Fruit fly (Drosophila melanogaster) whole organism, embryonic: ENCODE data around the gene CG11164.

ENCODE experiments used
- Abd-B ChIP-seq: fragments of 200-800 bp; sonication (Bioruptor generic); optimal IDR thresholded peaks from 2 replicates; lab custom pipeline; 2018; ENCODE audit warnings: missing biosample characterization, mild to moderate bottlenecking, missing genetic modification characterization, moderate library complexity
- CG10274 ChIP-seq: fragments of 200-800 bp; sonication (Bioruptor generic); optimal IDR thresholded peaks from 3 replicates; lab custom pipeline; 2017; ENCODE audit warnings: missing biosample characterization, mild to moderate bottlenecking, missing genetic modification characterization
- CG11695 ChIP-seq: fragments of 200-800 bp; sonication (Bioruptor generic); IDR thresholded peaks from 3 replicates; pipeline ENCODE4 v1.3.6; 2022; ENCODE audit warnings: missing biosample characterization, missing genetic modification characterization
- CG1233 ChIP-seq: fragments of 200-800 bp; sonication (Bioruptor generic); optimal IDR thresholded peaks from 4 replicates; lab custom pipeline; 2018; ENCODE audit warnings: missing biosample characterization, mild to moderate bottlenecking, missing genetic modification characterization
- CG12769 ChIP-seq: fragments of 200-800 bp; sonication (Bioruptor generic); optimal IDR thresholded peaks from 2 replicates; lab custom pipeline; 2019; ENCODE audit warnings: missing biosample characterization, mild to moderate bottlenecking, missing genetic modification characterization, moderate library complexity
- CG13296 ChIP-seq: fragments of 200-800 bp; sonication (Bioruptor generic); optimal IDR thresholded peaks from 3 replicates; lab custom pipeline; 2018; ENCODE audit warnings: missing biosample characterization, mild to moderate bottlenecking, missing genetic modification characterization
- CG14667 ChIP-seq: fragments of 200-800 bp; sonication (Bioruptor generic); IDR thresholded peaks from 2 replicates; pipeline ENCODE4 v1.3.6; 2022; ENCODE audit warnings: missing biosample characterization, missing genetic modification characterization
- CG14710 ChIP-seq: fragments of 200-800 bp; sonication (Bioruptor generic); optimal IDR thresholded peaks from 3 replicates; lab custom pipeline; 2019; ENCODE audit warnings: missing biosample characterization, mild to moderate bottlenecking, missing genetic modification characterization, moderate library complexity
- CG15479 ChIP-seq: fragments of 200-800 bp; sonication (Bioruptor generic); optimal IDR thresholded peaks from 3 replicates; lab custom pipeline; 2019; ENCODE audit warnings: missing biosample characterization, mild to moderate bottlenecking, missing genetic modification characterization, moderate library complexity
- CG17328 ChIP-seq: fragments of 200-800 bp; sonication (Bioruptor generic); IDR thresholded peaks from 2 replicates; pipeline ENCODE4 v1.3.6; 2022; ENCODE audit warnings: missing biosample characterization, missing genetic modification characterization
- CG17385 ChIP-seq: fragments of 200-800 bp; sonication (Bioruptor generic); optimal IDR thresholded peaks from 3 replicates; lab custom pipeline; 2018; ENCODE audit warnings: missing biosample characterization, mild to moderate bottlenecking, missing genetic modification characterization
- CG31224 ChIP-seq: fragments of 200-800 bp; sonication (Bioruptor generic); IDR thresholded peaks from 2 replicates; pipeline ENCODE4 v1.3.6; 2022; ENCODE audit warnings: missing biosample characterization, missing genetic modification characterization
- CG33557 ChIP-seq: fragments of 200-800 bp; sonication (Bioruptor generic); optimal IDR thresholded peaks from 2 replicates; lab custom pipeline; 2019; ENCODE audit warnings: missing biosample characterization, mild to moderate bottlenecking, missing genetic modification characterization, moderate library complexity
- CG7745 ChIP-seq: fragments of 200-800 bp; sonication (Bioruptor generic); optimal IDR thresholded peaks from 2 replicates; lab custom pipeline; 2018; ENCODE audit warnings: missing biosample characterization, mild to moderate bottlenecking, missing genetic modification characterization, moderate library complexity
- CG8089 ChIP-seq: fragments of 200-800 bp; sonication (Bioruptor generic); optimal IDR thresholded peaks from 3 replicates; lab custom pipeline; 2016; ENCODE audit warnings: missing biosample characterization, missing genetic modification characterization
- CG9727 ChIP-seq: fragments of 200-800 bp; sonication (Bioruptor generic); optimal IDR thresholded peaks from 3 replicates; lab custom pipeline; 2017; ENCODE audit warnings: missing biosample characterization, mild to moderate bottlenecking, missing genetic modification characterization
- CHES-1-like ChIP-seq: fragments of 200-800 bp; sonication (Bioruptor generic); optimal IDR thresholded peaks from 2 replicates; lab custom pipeline; 2016; ENCODE audit warnings: missing biosample characterization, missing genetic modification characterization
- Camta ChIP-seq: fragments of 200-800 bp; sonication (Bioruptor generic); optimal IDR thresholded peaks from 2 replicates; lab custom pipeline; 2016; ENCODE audit warnings: missing biosample characterization, missing genetic modification characterization
- D19B ChIP-seq: fragments of 200-800 bp; sonication (Bioruptor generic); optimal IDR thresholded peaks from 2 replicates; lab custom pipeline; 2017; ENCODE audit warnings: missing biosample characterization, mild to moderate bottlenecking, missing genetic modification characterization
- Dbx ChIP-seq: fragments of 200-800 bp; sonication (Bioruptor generic); IDR thresholded peaks from 3 replicates; pipeline ENCODE4 v1.3.6; 2022; ENCODE audit warnings: missing biosample characterization, missing genetic modification characterization
- Dek ChIP-seq: fragments of 200-800 bp; sonication (Bioruptor generic); optimal IDR thresholded peaks from 3 replicates; lab custom pipeline; 2019; ENCODE audit warnings: missing biosample characterization, mild to moderate bottlenecking, missing genetic modification characterization, moderate library complexity
- HLH4C ChIP-seq: fragments of 200-800 bp; sonication (Bioruptor generic); IDR thresholded peaks from 3 replicates; pipeline ENCODE4 v1.3.6; 2022; ENCODE audit warnings: missing biosample characterization, missing genetic modification characterization; ENCODE audit not compliant: partially characterized antibody
- Hmx ChIP-seq: fragments of 200-800 bp; sonication (Bioruptor generic); optimal IDR thresholded peaks from 2 replicates; lab custom pipeline; 2016; ENCODE audit warnings: missing biosample characterization, missing genetic modification characterization
- MTF-1 ChIP-seq: fragments of 200-800 bp; sonication (Bioruptor generic); optimal IDR thresholded peaks from 2 replicates; lab custom pipeline; 2018; ENCODE audit warnings: missing biosample characterization, mild to moderate bottlenecking, missing genetic modification characterization, borderline replicate concordance
- Max ChIP-seq: fragments of 200-800 bp; sonication (Bioruptor generic); optimal IDR thresholded peaks from 2 replicates; lab custom pipeline; 2016; ENCODE audit warnings: missing biosample characterization, mild to moderate bottlenecking, missing genetic modification characterization
- Myb ChIP-seq: fragments of 200-800 bp; sonication (Bioruptor generic); optimal IDR thresholded peaks from 2 replicates; lab custom pipeline; 2016; ENCODE audit warnings: missing biosample characterization, missing genetic modification characterization
- Opbp ChIP-seq: fragments of 200-800 bp; sonication (Bioruptor generic); IDR thresholded peaks from 3 replicates; pipeline ENCODE4 v1.3.6; 2022; ENCODE audit warnings: missing biosample characterization, missing genetic modification characterization; ENCODE audit not compliant: partially characterized antibody
- Pdp1 ChIP-seq, 2 experiments: fragments of 200-800 bp; sonication (Bioruptor generic); optimal IDR thresholded peaks; 3 replicates each; lab custom pipeline; 2016; ENCODE audit warnings: missing biosample characterization in 2 of 2, missing genetic modification characterization in 2 of 2, mild to moderate bottlenecking in 1 of 2, moderate library complexity in 1 of 2
- Ssrp ChIP-seq: fragments of 200-800 bp; sonication (Bioruptor generic); optimal IDR thresholded peaks from 2 replicates; lab custom pipeline; 2018; ENCODE audit warnings: missing biosample characterization, mild to moderate bottlenecking, missing genetic modification characterization, moderate library complexity
- amos ChIP-seq: fragments of 200-800 bp; sonication (Bioruptor generic); IDR thresholded peaks from 2 replicates; pipeline ENCODE4 v1.3.6; 2022; ENCODE audit warnings: missing biosample characterization, missing genetic modification characterization; ENCODE audit not compliant: partially characterized antibody
- caup ChIP-seq: fragments of 200-800 bp; sonication (Bioruptor generic); optimal IDR thresholded peaks from 3 replicates; lab custom pipeline; 2017; ENCODE audit warnings: missing biosample characterization, mild to moderate bottlenecking, missing genetic modification characterization, moderate library complexity; ENCODE audit not compliant: severe bottlenecking
- chif ChIP-seq, 2 experiments: fragments of 200-800 bp; sonication (Bioruptor generic); optimal IDR thresholded peaks; 3 replicates each; lab custom pipeline; 2016; ENCODE audit warnings: missing biosample characterization in 2 of 2, missing genetic modification characterization in 2 of 2
- exex ChIP-seq: fragments of 200-800 bp; sonication (Bioruptor generic); optimal IDR thresholded peaks from 4 replicates; lab custom pipeline; 2018; ENCODE audit warnings: missing biosample characterization, mild to moderate bottlenecking, missing genetic modification characterization, moderate library complexity
- grau ChIP-seq: fragments of 200-800 bp; optimal IDR thresholded peaks from 3 replicates; lab custom pipeline; 2019; ENCODE audit warnings: missing biosample characterization, mild to moderate bottlenecking, missing genetic modification characterization, moderate library complexity
- inv ChIP-seq: fragments of 200-800 bp; sonication (Bioruptor generic); IDR thresholded peaks from 2 replicates; pipeline ENCODE4 v1.3.6; 2022; ENCODE audit warnings: missing biosample characterization, missing genetic modification characterization; ENCODE audit not compliant: partially characterized antibody
- kni ChIP-seq: fragments of 200-800 bp; sonication (Bioruptor generic); optimal IDR thresholded peaks from 3 replicates; lab custom pipeline; 2017; ENCODE audit warnings: mild to moderate bottlenecking, missing biosample characterization, missing genetic modification reagents, missing genetic modification characterization
- lab ChIP-seq: fragments of 200-800 bp; sonication (Bioruptor generic); optimal IDR thresholded peaks from 3 replicates; lab custom pipeline; 2017; ENCODE audit warnings: missing biosample characterization, missing genetic modification characterization, mild to moderate bottlenecking, moderate library complexity, missing genetic modification reagents
- lbe ChIP-seq: fragments of 200-800 bp; sonication (Bioruptor generic); optimal IDR thresholded peaks from 2 replicates; lab custom pipeline; 2016; ENCODE audit warnings: missing biosample characterization, mild to moderate bottlenecking, missing genetic modification characterization
- mld ChIP-seq: fragments of 200-800 bp; sonication (Bioruptor generic); IDR thresholded peaks from 3 replicates; pipeline ENCODE4 v1.3.6; 2022; ENCODE audit warnings: missing biosample characterization, missing genetic modification characterization; ENCODE audit not compliant: partially characterized antibody
- nmo ChIP-seq: fragments of 200-800 bp; sonication (Bioruptor generic); optimal IDR thresholded peaks from 2 replicates; lab custom pipeline; 2018; ENCODE audit warnings: missing biosample characterization, mild to moderate bottlenecking, missing genetic modification characterization, moderate library complexity
- phol ChIP-seq: fragments of 200-800 bp; sonication (Bioruptor generic); optimal IDR thresholded peaks from 3 replicates; lab custom pipeline; 2018; ENCODE audit warnings: missing biosample characterization, mild to moderate bottlenecking, missing genetic modification characterization, moderate library complexity
- psq ChIP-seq: fragments of 200-800 bp; sonication (Bioruptor generic); optimal IDR thresholded peaks from 2 replicates; lab custom pipeline; 2017; ENCODE audit warnings: missing biosample characterization, missing genetic modification characterization
- pzg ChIP-seq: fragments of 200-800 bp; sonication (Bioruptor generic); optimal IDR thresholded peaks from 3 replicates; lab custom pipeline; 2018; ENCODE audit warnings: missing biosample characterization, mild to moderate bottlenecking, missing genetic modification characterization, moderate library complexity
- shn ChIP-seq: fragments of 200-800 bp; sonication (Bioruptor generic); optimal IDR thresholded peaks from 3 replicates; lab custom pipeline; 2016; ENCODE audit warnings: missing biosample characterization, missing genetic modification characterization
- tll ChIP-seq, 2 experiments: fragments of 200-800 bp in 1 of 2; fragments of >200 bp in 1 of 2; sonication (Bioruptor generic) in 1 of 2; optimal IDR thresholded peaks; 2 replicates each; lab custom pipeline; 2017 to 2019; ENCODE audit warnings: missing biosample characterization in 2 of 2, missing genetic modification characterization in 2 of 2, mild to moderate bottlenecking in 1 of 2, moderate library complexity in 1 of 2
- ttk ChIP-seq: fragments of 200-800 bp; sonication (Bioruptor generic); IDR thresholded peaks from 2 replicates; pipeline ENCODE4 v2.1.2; 2022; ENCODE audit warnings: missing biosample characterization, missing genetic modification characterization
- vvl ChIP-seq: fragments of 200-800 bp; sonication (Bioruptor generic); IDR thresholded peaks from 2 replicates; pipeline ENCODE4 v1.3.6; 2022; ENCODE audit warnings: missing biosample characterization, missing genetic modification characterization

Gene CG11164

DNA sequence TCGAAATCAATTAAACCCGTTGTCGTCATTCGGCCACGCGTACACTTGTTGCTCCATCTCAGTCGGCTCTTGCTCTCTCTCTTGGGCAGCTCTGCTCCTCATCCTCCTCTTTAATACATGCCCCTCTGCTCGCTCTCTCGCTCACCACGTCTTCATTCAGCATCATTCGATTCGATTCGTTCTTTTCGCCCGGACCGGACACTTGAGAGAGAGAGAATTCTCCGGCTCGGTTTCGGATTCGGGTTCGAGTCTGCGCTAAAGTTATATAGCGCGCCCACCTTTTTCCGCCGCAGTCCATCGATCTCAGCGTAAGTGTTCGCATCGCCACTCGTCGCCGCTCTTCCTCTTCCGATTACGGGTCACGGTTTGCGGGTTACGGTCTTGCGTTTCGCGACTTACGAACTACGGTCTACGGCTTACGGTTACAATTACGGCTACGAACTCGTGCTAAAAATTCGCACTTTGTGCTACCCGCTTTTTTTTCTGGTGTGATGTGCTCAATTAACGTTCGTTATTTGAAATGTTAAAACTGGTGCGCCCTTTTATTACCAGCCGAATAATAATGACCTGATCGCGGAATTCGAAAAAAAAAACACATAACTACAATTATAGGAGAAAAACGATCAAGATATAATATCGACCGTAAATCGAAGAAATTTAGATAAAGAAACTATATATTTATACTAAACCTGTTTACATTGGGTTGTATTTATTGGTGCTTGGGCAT lies 25.8 kb upstream of the CG11164 start (continued):
- TF ChIP-seq CG1233 (no peak), lbe (GFP tag; lab: Kevin White, UChicago) (no peak), Opbp (GFP tag; lab: Robert Waterston, UW) (peak; percentile 47; the same call in 1 of the 3 replicates), Abd-B (no peak), CG13296 (no peak), mld (GFP tag; lab: Robert Waterston, UW) (no peak), kni (GFP tag; lab: Kevin White, UChicago) (no peak), vvl (GFP tag; lab: Robert Waterston, UW) (0 out of 2 replicates have a peak, but pooled peaks have one; percentile 31), CG31224 (GFP tag; lab: Robert Waterston, UW) (no peak), tll (GFP tag; optimal IDR thresholded peaks at IDR 0.05; lab: Kevin White, UChicago) (no peak), CHES-1-like (GFP tag; lab: Kevin White, UChicago) (peak; percentile 4), lab (GFP tag; lab: Kevin White, UChicago) (peak; percentile 15), CG10274 (GFP tag; lab: Kevin White, UChicago) (no peak), CG17385 (GFP tag; lab: Kevin White, UChicago) (peak; percentile 76), CG11695 (no peak), CG7745 (tag; lab: Kevin White, UChicago) (no peak), CG14710 (tag; lab: Kevin White, UChicago) (no peak), inv (GFP tag; lab: Robert Waterston, UW) (no peak), amos (peak; percentile 29; the same call in 1 of the 2 replicates), Ssrp (tag; lab: Kevin White, UChicago) (no peak), exex (tag; lab: Kevin White, UChicago) (no peak), caup (GFP tag; lab: Kevin White, UChicago) (peak; percentile 55), CG17328 (GFP tag; lab: Robert Waterston, UW) (0 out of 2 replicates have a peak, but pooled peaks have one; percentile 16), shn (GFP tag; lab: Kevin White, UChicago) (no peak), nmo (GFP tag; lab: Kevin White, UChicago) (no peak), CG9727 (GFP tag; lab: Kevin White, UChicago) (no peak), grau (tag; lab: Kevin White, UChicago) (no peak), Pdp1 (GFP tag; optimal IDR thresholded peaks at IDR 0.05; lab: Kevin White, UChicago) (peak in 1 of 2 experiments; percentile 86), ttk (GFP tag; lab: Robert Waterston, UW) (no peak), pzg (no peak), phol (no peak), Myb (no peak), CG12769 (tag; lab: Kevin White, UChicago) (peak; percentile 74), D19B (no peak), HLH4C (GFP tag; lab: Robert Waterston, UW) (peak; percentile 41; the same call in 1 of the 3 replicates), Dek (tag; lab: Kevin White, UChicago) (no peak), MTF-1 (GFP tag; lab: Kevin White, UChicago) (peak; percentile 35), CG15479 (GFP tag; lab: Kevin White, UChicago) (peak; percentile 60), Camta (GFP tag; lab: Kevin White, UChicago) (no peak), chif (GFP tag; optimal IDR thresholded peaks at IDR 0.05; lab: Kevin White, UChicago) (no peak), Hmx (GFP tag; lab: Kevin White, UChicago) (no peak), CG33557 (no peak), CG14667 (GFP tag; lab: Robert Waterston, UW) (no peak), CG8089 (no peak), psq (no peak), Max (GFP tag; lab: Kevin White, UChicago) (no peak), Dbx (GFP tag; lab: Robert Waterston, UW) (peak; percentile 46; the same call in 1 of the 3 replicates)
